Worm (Caenorhabditis elegans) whole organism, L2 larva: Measurements from ENCODE around the gene C06B3.7.

Experiments used
- Y55F3AM.14 ChIP-seq: fragments of 200-800 bp; sonication (Bioruptor generic); optimal IDR thresholded peaks from 2 replicates; lab custom pipeline; 2018; ENCODE audit warnings: mild to moderate bottlenecking, missing genetic modification characterization, missing compliant biosample characterization
- dmd-4 ChIP-seq: sonication (generic microtip); optimal IDR thresholded peaks from 2 replicates; lab custom pipeline; 2017; ENCODE audit warnings: missing biosample characterization, missing genetic modification characterization
- elt-1 ChIP-seq: fragments of 150-350 bp; optimal IDR thresholded peaks from 2 replicates; lab custom pipeline; 2014; ENCODE audit warnings: missing biosample characterization, missing genetic modification characterization
- elt-3 ChIP-seq: sonication (generic microtip); optimal IDR thresholded peaks from 2 replicates; lab custom pipeline; 2017; ENCODE audit warnings: missing biosample characterization, missing genetic modification characterization
- nhr-25 ChIP-seq: fragments of 150-350 bp; sonication (generic microtip); optimal IDR thresholded peaks from 3 replicates; lab custom pipeline; 2014; ENCODE audit warnings: missing biosample characterization, missing genetic modification characterization
- snpc-4 ChIP-seq: fragments of 150-350 bp; optimal IDR thresholded peaks from 2 replicates; lab custom pipeline; 2014; ENCODE audit warnings: missing biosample characterization, missing genetic modification characterization
- unc-62 ChIP-seq: fragments of 150-350 bp; optimal IDR thresholded peaks from 2 replicates; lab custom pipeline; 2014; ENCODE audit warnings: missing biosample characterization, missing genetic modification reagents, missing genetic modification characterization

- TF ChIP-seq dmd-4 (tag; lab: Kevin White, UChicago) (no peak), unc-62 (GFP tag; lab: Kevin White, UChicago) (no peak), snpc-4 (no peak), nhr-25 (tag; lab: Kevin White, UChicago) (no peak), Y55F3AM.14 (GFP tag; lab: Kevin White, UChicago) (no peak), elt-1 (tag; lab: Kevin White, UChicago) (no peak), elt-3 (no peak)
These were observed 5.9 kb downstream of the C06B3.7 start, which contains the start of gene gcy-32 for ce11 chrV:13915390-13915789.
